Fruit fly (Drosophila melanogaster): ENCODE data around the gene CG42590.

Gene CG42590

dm6 chr3L:8096106-8096558 lies 27.1 kb upstream of the CG42590 start (continued):
- TF ChIP-seq hkb (optimal IDR thresholded peaks at IDR 0.05) (no peak), hkb (GFP tag; IDR thresholded peaks at IDR 0.05) (peak; percentile 96), Six4 (GFP tag; optimal IDR thresholded peaks at IDR 0.05) (peak; percentile 85), Vsx1 (GFP tag; optimal IDR thresholded peaks at IDR 0.05) (peak; percentile 86), CG7271 (tag; optimal IDR thresholded peaks at IDR 0.05) (no peak), CG17361 (GFP tag; IDR thresholded peaks at IDR 0.05) (peak; percentile 96), sens-2 (GFP tag; IDR thresholded peaks at IDR 0.05) (peak; percentile 68), Max (GFP tag; optimal IDR thresholded peaks at IDR 0.05) (peak; percentile 94), Sox102F (GFP tag; optimal IDR thresholded peaks at IDR 0.05) (peak; percentile 95), CG30020 (tag; optimal IDR thresholded peaks at IDR 0.05) (no peak), Doc3 (GFP tag; IDR thresholded peaks at IDR 0.05; ENCODE audit: partially characterized antibody) (no peak), Pdp1 (GFP tag; optimal IDR thresholded peaks at IDR 0.05) (peak; percentile 78 to 88), pros (GFP tag; optimal IDR thresholded peaks at IDR 0.05) (no peak), CG1603 (tag; optimal IDR thresholded peaks at IDR 0.05) (no peak), Lpt (GFP tag; optimal IDR thresholded peaks at IDR 0.05) (no peak), ftz-f1 (GFP tag; optimal IDR thresholded peaks at IDR 0.05) (peak; percentile 71), ewg (GFP tag; optimal IDR thresholded peaks at IDR 0.05) (peak; percentile 82), CG5180 (GFP tag; optimal IDR thresholded peaks at IDR 0.05) (peak; percentile 81), CG4282 (GFP tag; optimal IDR thresholded peaks at IDR 0.05) (peak; percentile 66), CG10321 (GFP tag; IDR thresholded peaks at IDR 0.05) (peak; percentile 71; the same call in 1 of the 2 replicates), vnd (GFP tag; IDR thresholded peaks at IDR 0.05; ENCODE audit: partially characterized antibody) (no peak), ash1 (GFP tag; optimal IDR thresholded peaks at IDR 0.05) (peak; percentile 52), D19B (GFP tag; optimal IDR thresholded peaks at IDR 0.05) (peak; percentile 89), exex (tag; optimal IDR thresholded peaks at IDR 0.05) (peak; percentile 72), trh (GFP tag; optimal IDR thresholded peaks at IDR 0.05) (peak; percentile 71), CG1233 (GFP tag; optimal IDR thresholded peaks at IDR 0.05) (peak; percentile 90), CG6689 (GFP tag; IDR thresholded peaks at IDR 0.05) (peak; percentile 93), ato (GFP tag; IDR thresholded peaks at IDR 0.05; ENCODE audit: partially characterized antibody) (no peak), CG10654 (GFP tag; optimal IDR thresholded peaks at IDR 0.05) (peak; percentile 90), CG8359 (GFP tag; optimal IDR thresholded peaks at IDR 0.05; ENCODE audit: borderline replicate concordance) (peak; percentile 63), CG33557 (GFP tag; optimal IDR thresholded peaks at IDR 0.05) (no peak), bab2 (GFP tag; optimal IDR thresholded peaks at IDR 0.05) (peak; percentile 88), gce (GFP tag; IDR thresholded peaks at IDR 0.05) (peak; percentile 76; the same call in 1 of the 3 replicates), CG4328 (GFP tag; optimal IDR thresholded peaks at IDR 0.05) (peak; percentile 95), ERR (GFP tag; optimal IDR thresholded peaks at IDR 0.05) (peak; percentile 75), al (GFP tag; IDR thresholded peaks at IDR 0.05) (peak; percentile 97), CG4404 (GFP tag; IDR thresholded peaks at IDR 0.05) (peak; percentile 88), CG1024 (GFP tag; IDR thresholded peaks at IDR 0.05) (peak; percentile 59), CG15073 (GFP tag; optimal IDR thresholded peaks at IDR 0.05) (peak; percentile 41), CG7786 (GFP tag; optimal IDR thresholded peaks at IDR 0.05) (peak; percentile 81), nmo (GFP tag; optimal IDR thresholded peaks at IDR 0.05) (peak; percentile 93), Doc2 (GFP tag; IDR thresholded peaks at IDR 0.05) (peak; percentile 83), wek (GFP tag; optimal IDR thresholded peaks at IDR 0.05) (peak; percentile 19), CG10959 (GFP tag; IDR thresholded peaks at IDR 0.05) (peak; percentile 37; the same call in 1 of the 2 replicates), lmd (GFP tag; IDR thresholded peaks at IDR 0.05) (peak; percentile 97), cwo (GFP tag; optimal IDR thresholded peaks at IDR 0.05) (peak; percentile 97), zf30C (GFP tag; optimal IDR thresholded peaks at IDR 0.05) (peak; percentile 92), caup (GFP tag; optimal IDR thresholded peaks at IDR 0.05; ENCODE audit: severe bottlenecking) (peak; percentile 98), CG5953 (GFP tag; IDR thresholded peaks at IDR 0.05) (peak; percentile 69), Hsf (GFP tag; optimal IDR thresholded peaks at IDR 0.05) (peak; percentile 79)

Measured in whole organism, embryonic.